Worm (Caenorhabditis elegans) whole organism, late embryonic: Measurements from ENCODE around the gene rnp-2.

Experiments
- C38D4.7 ChIP-seq: fragments of 200-800 bp; sonication (Bioruptor generic); optimal IDR thresholded peaks from 2 replicates; lab custom pipeline; 2018; ENCODE audit warnings: mild to moderate bottlenecking, missing genetic modification characterization, moderate library complexity, missing compliant biosample characterization
- F13H6.1 ChIP-seq: sonication (generic microtip); optimal IDR thresholded peaks from 2 replicates; lab custom pipeline; 2016; ENCODE audit warnings: missing genetic modification characterization, missing compliant biosample characterization
- ama-1 ChIP-seq: fragments of 150-350 bp; optimal IDR thresholded peaks from 2 replicates; lab custom pipeline; 2014
- ceh-14 ChIP-seq: sonication (generic microtip); optimal IDR thresholded peaks from 2 replicates; lab custom pipeline; 2016; ENCODE audit warnings: missing genotype, missing genetic modification characterization, missing compliant biosample characterization
- ceh-18 ChIP-seq: sonication (generic microtip); optimal IDR thresholded peaks from 2 replicates; lab custom pipeline; 2016; ENCODE audit warnings: missing genetic modification characterization, missing compliant biosample characterization
- ceh-31 ChIP-seq: sonication (generic microtip); optimal IDR thresholded peaks from 2 replicates; lab custom pipeline; 2016; ENCODE audit warnings: missing genetic modification characterization, missing compliant biosample characterization
- che-1 ChIP-seq: sonication (generic microtip); optimal IDR thresholded peaks from 2 replicates; lab custom pipeline; 2016; ENCODE audit warnings: mild to moderate bottlenecking, missing genetic modification characterization, missing compliant biosample characterization
- dmd-4 ChIP-seq: sonication (generic microtip); optimal IDR thresholded peaks from 2 replicates; lab custom pipeline; 2016; ENCODE audit warnings: borderline replicate concordance, missing genetic modification characterization, missing compliant biosample characterization
- hlh-13 ChIP-seq: fragments of 200-800 bp; sonication (Bioruptor generic); optimal IDR thresholded peaks from 2 replicates; lab custom pipeline; 2018; ENCODE audit warnings: mild to moderate bottlenecking, missing genetic modification characterization, missing compliant biosample characterization
- hlh-6 ChIP-seq: sonication (generic microtip); optimal IDR thresholded peaks from 2 replicates; lab custom pipeline; 2016; ENCODE audit warnings: missing genotype, missing genetic modification characterization, missing compliant biosample characterization
- madf-2 ChIP-seq: sonication (generic microtip); optimal IDR thresholded peaks from 2 replicates; lab custom pipeline; 2017; ENCODE audit warnings: missing genetic modification characterization, missing compliant biosample characterization
- pha-4 ChIP-seq: fragments of 150-350 bp; optimal IDR thresholded peaks from 2 replicates; lab custom pipeline; 2018; ENCODE audit warnings: missing biosample characterization, missing genetic modification reagents, missing genetic modification characterization
- tbx-2 ChIP-seq: sonication (generic microtip); optimal IDR thresholded peaks from 2 replicates; lab custom pipeline; 2016; ENCODE audit warnings: missing genetic modification characterization, missing compliant biosample characterization
- unc-55 ChIP-seq: sonication (generic microtip); optimal IDR thresholded peaks from 2 replicates; lab custom pipeline; 2017; ENCODE audit warnings: missing biosample characterization, missing genetic modification reagents, missing genetic modification characterization

- TF ChIP-seq hlh-6 (tag; lab: Kevin White, UChicago) (no peak), dmd-4 (tag; lab: Kevin White, UChicago) (no peak), ama-1 (lab: Kevin White, UChicago) (no peak), madf-2 (tag; lab: Kevin White, UChicago) (no peak), ceh-31 (tag; lab: Kevin White, UChicago) (no peak), C38D4.7 (GFP tag; lab: Kevin White, UChicago) (no peak), unc-55 (no peak), ceh-14 (no peak), che-1 (tag; lab: Kevin White, UChicago) (no peak), tbx-2 (no peak), F13H6.1 (tag; lab: Kevin White, UChicago) (no peak), ceh-18 (tag; lab: Kevin White, UChicago) (no peak), pha-4 (no peak), hlh-13 (GFP tag; lab: Kevin White, UChicago) (no peak)
These were observed 24.0 kb upstream of the rnp-2 start for ce11 chrIV:4147891-4148290.
